Fruit fly (Drosophila melanogaster): ENCODE measurements around the gene kkv.

DNA sequence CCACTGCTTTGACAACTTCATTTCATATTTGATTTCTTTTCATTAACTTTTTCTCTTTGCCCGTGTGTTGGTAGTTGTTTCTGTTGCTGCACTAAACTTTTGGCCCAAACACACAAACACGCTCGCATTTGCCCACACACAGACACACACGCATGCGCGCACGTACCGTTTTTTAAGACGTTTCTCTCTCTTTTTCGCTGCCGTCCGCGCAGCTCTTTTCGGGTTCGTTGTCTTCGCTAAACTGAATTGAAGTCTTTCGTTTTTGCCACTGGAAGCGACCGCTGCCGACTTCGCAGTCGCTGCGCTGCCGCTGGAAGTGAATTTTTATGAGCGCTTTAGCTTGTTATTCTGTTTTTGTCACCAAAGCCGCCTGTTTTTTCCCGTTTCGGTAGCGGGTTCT lies at the start of gene kkv:
- TF ChIP-seq Mnt (GFP tag; optimal IDR thresholded peaks at IDR 0.05) (no peak), Hr96 (GFP tag; optimal IDR thresholded peaks at IDR 0.05) (no peak), Crg-1 (GFP tag; optimal IDR thresholded peaks at IDR 0.05) (no peak), tj (GFP tag; optimal IDR thresholded peaks at IDR 0.05) (no peak), CG14711 (tag; optimal IDR thresholded peaks at IDR 0.05) (no peak)
